Worm (Caenorhabditis elegans): ENCODE results near the gene che-6.

ce11 chrIV:2083734-2084133 lies 27.5 kb downstream of the che-6 start, which contains the start of gene mca-2:
- TF ChIP-seq ets-7 (tag; optimal IDR thresholded peaks at IDR 0.05) (no peak), aly-1 (tag; optimal IDR thresholded peaks at IDR 0.05) (no peak), ama-1 (optimal IDR thresholded peaks at IDR 0.05) (no peak), pes-1 (GFP tag; IDR thresholded peaks at IDR 0.05) (no peak), scrt-1 (GFP tag; IDR thresholded peaks at IDR 0.05) (no peak), ceh-13 (GFP tag; optimal IDR thresholded peaks at IDR 0.05) (no peak)

All from whole organism, early embryonic.